Worm (Caenorhabditis elegans): ENCODE data around the gene F08D12.7.

- TF ChIP-seq B0310.2 (tag; optimal IDR thresholded peaks at IDR 0.05) (no peak), ets-7 (tag; optimal IDR thresholded peaks at IDR 0.05) (no peak), pes-1 (GFP tag; IDR thresholded peaks at IDR 0.05) (no peak), scrt-1 (GFP tag; IDR thresholded peaks at IDR 0.05) (0 out of 2 replicates have a peak, but pooled peaks have one; percentile 27), ceh-13 (GFP tag; optimal IDR thresholded peaks at IDR 0.05) (no peak)
Observed at ce11 chrII:2734735-2735134, 34.2 kb downstream of the F08D12.7 start.
